Worm (Caenorhabditis elegans) whole organism, L4/young adult: Measurements from ENCODE around the gene kin-15.
"Not testable (repeated sequence)": the region's sequence is repeated elsewhere in the genome, so short reads cannot be mapped to it uniquely, and the experiment has no call there.

Source experiments
- W03F9.2 ChIP-seq: fragments of 150-350 bp; optimal IDR thresholded peaks from 2 replicates; lab custom pipeline; 2014; ENCODE audit warnings: missing biosample characterization, missing genetic modification characterization
- dao-5 ChIP-seq: sonication (generic microtip); optimal IDR thresholded peaks from 2 replicates; lab custom pipeline; 2016; ENCODE audit warnings: missing genotype, missing genetic modification characterization, moderate library complexity, missing compliant biosample characterization
- him-1 ChIP-seq: sonication (generic microtip); optimal IDR thresholded peaks from 2 replicates; lab custom pipeline; 2016; ENCODE audit warnings: missing genotype, missing genetic modification reagents, missing genetic modification characterization, missing compliant biosample characterization

kin-15 gene

ce11 chrII:9433609-9434008, at the start of gene kin-15:
TSS of gene kin-15 (minus strand) at chrII:9433709.
- no peak for TF ChIP-seq him-1 (tag; lab: Kevin White, UChicago)

- TF ChIP-seq W03F9.2 (no peak), him-1 (tag; lab: Kevin White, UChicago) (no peak), dao-5 (tag; lab: Kevin White, UChicago) (no peak)
Measured at ce11 chrII:9482529-9482928, 49.0 kb upstream of the kin-15 start.

ce11 chrII:9481427-9481826, 47.9 kb upstream of the kin-15 start:
- TF ChIP-seq W03F9.2: no peak
- TF ChIP-seq dao-5 (tag; lab: Kevin White, UChicago): no peak
- no peak for TF ChIP-seq him-1 (tag; lab: Kevin White, UChicago)

ce11 chrII:9480006-9480405, 46.5 kb upstream of the kin-15 start, which contains the start of gene T19H5.7:
TSS of gene T19H5.7 (minus strand) at chrII:9480106.
- TF ChIP-seq W03F9.2 (no peak), him-1 (tag; lab: Kevin White, UChicago) (no peak), dao-5 (tag; lab: Kevin White, UChicago) (no peak)

ce11 chrII:9477567-9477966, 44.1 kb upstream of the kin-15 start, which contains the start of gene chil-27:
TSS of gene chil-27 (plus strand) at chrII:9477867.
- no peak for TF ChIP-seq dao-5 (tag; lab: Kevin White, UChicago)
- no peak for TF ChIP-seq W03F9.2
- no peak for TF ChIP-seq him-1 (tag; lab: Kevin White, UChicago)

ce11 chrII:9474367-9475105, 41.0 kb upstream of the kin-15 start, which contains the start of the genes chil-25 and chil-26:
TSS of gene chil-25 (minus strand) at chrII:9474467.
TSS of gene chil-26 (plus strand) at chrII:9475055.
- TF ChIP-seq W03F9.2 (no peak), him-1 (tag; lab: Kevin White, UChicago) (no peak), dao-5 (tag; lab: Kevin White, UChicago) (no peak)

ce11 chrII:9470027-9470426, 36.5 kb upstream of the kin-15 start, which contains the start of gene T19H5.6:
TSS of gene T19H5.6 (minus strand) at chrII:9470221.
- TF ChIP-seq dao-5 (tag; lab: Kevin White, UChicago) (no peak), W03F9.2 (no peak)

- TF ChIP-seq him-1 (tag; lab: Kevin White, UChicago) (no peak), W03F9.2 (no peak), dao-5 (tag; lab: Kevin White, UChicago) (no peak)
Measured at ce11 chrII:9468414-9468813, 34.9 kb upstream of the kin-15 start, which contains the start of gene chil-23. TSS of gene chil-23 (minus strand) at chrII:9468611.

ce11 chrII:9466095-9466494, 32.6 kb upstream of the kin-15 start, which contains the start of gene chil-22:
TSS of gene chil-22 (minus strand) at chrII:9466195.
- TF ChIP-seq W03F9.2 (no peak), dao-5 (tag; lab: Kevin White, UChicago) (no peak), him-1 (tag; lab: Kevin White, UChicago) (no peak)

ce11 chrII:9461881-9462280, 28.4 kb upstream of the kin-15 start, which contains the start of gene chil-21:
TSS of gene chil-21 (minus strand) at chrII:9461981.
- TF ChIP-seq him-1 (tag; lab: Kevin White, UChicago); W03F9.2; dao-5 (tag; lab: Kevin White, UChicago): not testable (repeated sequence)

- TF ChIP-seq W03F9.2; him-1 (tag; lab: Kevin White, UChicago); dao-5 (tag; lab: Kevin White, UChicago): not testable (repeated sequence)
Measured at ce11 chrII:9459462-9459861, 26.0 kb upstream of the kin-15 start, which contains the start of gene R09D1.14. TSS of gene R09D1.14 (minus strand) at chrII:9459562.

ce11 chrII:9454304-9454703, 20.8 kb upstream of the kin-15 start, which contains the start of gene chil-19:
TSS of gene chil-19 (minus strand) at chrII:9454404.
- TF ChIP-seq dao-5 (tag; lab: Kevin White, UChicago) (no peak), him-1 (tag; lab: Kevin White, UChicago) (no peak), W03F9.2 (no peak)

ce11 chrII:9452172-9452571, 18.7 kb upstream of the kin-15 start, which contains the start of gene R09D1.12:
TSS of gene R09D1.12 (minus strand) at chrII:9452272.
- not testable (repeated sequence) for TF ChIP-seq W03F9.2; dao-5 (tag; lab: Kevin White, UChicago); him-1 (tag; lab: Kevin White, UChicago)

- TF ChIP-seq dao-5 (tag; lab: Kevin White, UChicago) (no peak), him-1 (tag; lab: Kevin White, UChicago) (no peak), W03F9.2 (no peak)
Measured at ce11 chrII:9447965-9448364, 14.5 kb upstream of the kin-15 start, which contains the start of gene chil-18. TSS of gene chil-18 (plus strand) at chrII:9448265.
